Worm (Caenorhabditis elegans): ENCODE results near the gene ula-1.

Gene ula-1

ce11 chrIII:4870478-4870877, 49.6 kb downstream of the ula-1 start, which contains the start of gene gipc-1:
Gene gipc-1, plus strand, starts transcription at chrIII:4870778.
- no peak for TF ChIP-seq T22C8.4 (GFP tag; IDR thresholded peaks at IDR 0.05)
- no peak for TF ChIP-seq ref-1 (GFP tag; conservative IDR thresholded peaks at IDR 0.05)
- no peak for TF ChIP-seq tab-1 (GFP tag; IDR thresholded peaks at IDR 0.05)
- TF ChIP-seq med-1 (GFP tag; optimal IDR thresholded peaks at IDR 0.05; ENCODE audit: insufficient read depth) = no peak
- TF ChIP-seq klf-2 (GFP tag; conservative IDR thresholded peaks at IDR 0.05) = no peak

- TF ChIP-seq ztf-29 (GFP tag; IDR thresholded peaks at IDR 0.05) = no peak
- no peak for TF ChIP-seq ref-1 (GFP tag; conservative IDR thresholded peaks at IDR 0.05)
- no peak for TF ChIP-seq T22C8.4 (GFP tag; IDR thresholded peaks at IDR 0.05)
- no peak for TF ChIP-seq ztf-23 (GFP tag; IDR thresholded peaks at IDR 0.05)
- TF ChIP-seq tab-1 (GFP tag; IDR thresholded peaks at IDR 0.05) = no peak
- TF ChIP-seq cog-1 (tag; optimal IDR thresholded peaks at IDR 0.05) = no peak
- TF ChIP-seq med-1 (GFP tag; optimal IDR thresholded peaks at IDR 0.05; ENCODE audit: insufficient read depth) = no peak
- no peak for TF ChIP-seq klf-2 (GFP tag; conservative IDR thresholded peaks at IDR 0.05)
- no peak for TF ChIP-seq flt-1 (GFP tag; IDR thresholded peaks at IDR 0.05)
These were observed 51.5 kb downstream of the ula-1 start, which contains the start of the genes msd-4 and C35D10.3 for ce11 chrIII:4868643-4869042. Gene msd-4, minus strand, starts transcription at chrIII:4868743. Gene C35D10.3, plus strand, starts transcription at chrIII:4868921.
